Worm (Caenorhabditis elegans): ENCODE measurements around the gene nimk-1.

nimk-1 gene

ce11 chrII:12555579-12555978 is 20.0 kb downstream of the nimk-1 start, which contains the start of gene F49C5.11:
TSS of gene F49C5.11 (plus strand) at chrII:12555879.
- TF ChIP-seq nhr-12 (tag; optimal IDR thresholded peaks at IDR 0.05) (no peak), cnd-1 (tag; optimal IDR thresholded peaks at IDR 0.05) (no peak), unc-120 (tag; optimal IDR thresholded peaks at IDR 0.05; ENCODE audit: poor library complexity, severe bottlenecking) (no peak), tbx-8 (GFP tag; optimal IDR thresholded peaks at IDR 0.05) (no peak), pha-4 (tag; optimal IDR thresholded peaks at IDR 0.05) (no peak), sptf-1 (tag; optimal IDR thresholded peaks at IDR 0.05) (no peak), blmp-1 (tag; optimal IDR thresholded peaks at IDR 0.05) (no peak), ceh-43 (GFP tag; optimal IDR thresholded peaks at IDR 0.05) (no peak), unc-39 (tag; optimal IDR thresholded peaks at IDR 0.05) (no peak), ham-2 (GFP tag; optimal IDR thresholded peaks at IDR 0.05) (no peak), M03D4.4 (tag; optimal IDR thresholded peaks at IDR 0.05) (no peak), lsy-2 (tag; optimal IDR thresholded peaks at IDR 0.05) (no peak), mep-1 (tag; optimal IDR thresholded peaks at IDR 0.05) (no peak), ztf-11 (tag; optimal IDR thresholded peaks at IDR 0.05) (no peak), lin-32 (GFP tag; optimal IDR thresholded peaks at IDR 0.05) (no peak), elt-1 (tag; optimal IDR thresholded peaks at IDR 0.05; ENCODE audit: borderline replicate concordance, insufficient read depth) (no peak), nhr-28 (tag; optimal IDR thresholded peaks at IDR 0.05) (no peak), mls-2 (tag; optimal IDR thresholded peaks at IDR 0.05) (no peak)

- TF ChIP-seq pha-4 (tag; optimal IDR thresholded peaks at IDR 0.05) (no peak), ceh-83 (GFP tag; optimal IDR thresholded peaks at IDR 0.05) (no peak), ces-1 (GFP tag; optimal IDR thresholded peaks at IDR 0.05) (no peak), nhr-76 (tag; optimal IDR thresholded peaks at IDR 0.05) (no peak), unc-62 (GFP tag; optimal IDR thresholded peaks at IDR 0.05) (no peak)
These were observed 24.7 kb downstream of the nimk-1 start, which contains the start of gene F49C5.12 for ce11 chrII:12560210-12560609. TSS of gene F49C5.12 (minus strand) at chrII:12560310.

DNA sequence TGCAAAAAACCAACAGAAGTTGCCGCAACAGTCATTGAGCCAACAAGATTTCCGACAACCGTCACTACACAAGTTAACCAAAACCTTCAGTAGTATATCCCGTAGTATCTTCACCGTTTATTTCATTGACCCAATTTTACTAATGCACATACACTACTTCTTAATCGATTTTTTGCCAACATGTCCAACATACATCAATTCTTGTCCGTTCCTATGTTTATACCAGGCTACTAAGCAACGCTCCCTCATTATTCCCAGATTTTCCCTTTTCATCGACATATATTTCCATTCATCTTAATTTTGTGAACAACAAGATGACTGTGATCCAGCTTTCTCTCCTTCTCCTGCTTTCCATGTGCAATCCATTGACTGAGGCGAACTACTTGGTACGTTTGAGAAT is 30.3 kb downstream of the nimk-1 start, which contains the start of gene F49C5.7:
F49C5.7 (plus strand) TSS at position 301 of the 400 bp plus-strand sequence.
- TF ChIP-seq zip-8 (tag; optimal IDR thresholded peaks at IDR 0.05) (no peak), bed-3 (GFP tag; optimal IDR thresholded peaks at IDR 0.05) (no peak), lin-32 (GFP tag; optimal IDR thresholded peaks at IDR 0.05) (no peak), lsy-2 (tag; optimal IDR thresholded peaks at IDR 0.05) (no peak)

DNA sequence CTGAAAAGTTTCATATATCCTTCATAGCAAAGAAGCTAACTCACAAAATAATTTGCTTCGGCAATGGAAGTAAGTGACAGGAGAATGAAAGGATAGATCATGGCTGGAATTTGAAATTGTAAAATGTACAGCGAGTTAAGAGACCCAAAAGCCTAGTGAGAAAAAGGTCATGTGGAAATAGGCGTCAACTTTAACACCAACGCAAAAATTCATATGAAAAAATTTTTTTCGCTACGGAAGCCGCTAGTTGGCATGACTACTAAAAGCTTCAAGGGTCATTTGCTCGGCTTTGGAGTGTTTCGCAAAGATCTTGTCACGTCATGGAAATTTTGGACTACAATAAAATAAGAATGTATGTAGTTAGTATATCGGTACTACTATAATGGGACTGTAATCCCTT is 35.0 kb downstream of the nimk-1 start, which contains the start of gene Y38E10A.1:
Y38E10A.1 (minus strand) TSS at position 101 of the 400 bp plus-strand sequence.
- no peak for TF ChIP-seq flh-1 (GFP tag; optimal IDR thresholded peaks at IDR 0.05)
- no peak for TF ChIP-seq bed-3 (GFP tag; optimal IDR thresholded peaks at IDR 0.05)
- no peak for TF ChIP-seq cnd-1 (tag; optimal IDR thresholded peaks at IDR 0.05)
- no peak for TF ChIP-seq lin-32 (GFP tag; optimal IDR thresholded peaks at IDR 0.05)
- TF ChIP-seq nhr-76 (tag; optimal IDR thresholded peaks at IDR 0.05), result no peak
- no peak for TF ChIP-seq elt-3 (tag; optimal IDR thresholded peaks at IDR 0.05)
- no peak for TF ChIP-seq blmp-1 (tag; optimal IDR thresholded peaks at IDR 0.05)

ce11 chrII:12572760-12573159 is 37.2 kb downstream of the nimk-1 start, which contains the start of gene Y38E10A.35:
TSS of gene Y38E10A.35 (minus strand) at chrII:12572860.
- no peak for TF ChIP-seq M03D4.4 (tag; optimal IDR thresholded peaks at IDR 0.05)
- TF ChIP-seq tbx-8 (GFP tag; optimal IDR thresholded peaks at IDR 0.05), result no peak
- TF ChIP-seq ceh-39 (tag; optimal IDR thresholded peaks at IDR 0.05), result no peak
- no peak for TF ChIP-seq hlh-1 (tag; optimal IDR thresholded peaks at IDR 0.05)
- no peak for TF ChIP-seq ham-2 (GFP tag; optimal IDR thresholded peaks at IDR 0.05)
- TF ChIP-seq sem-2 (GFP tag; optimal IDR thresholded peaks at IDR 0.05), result no peak

ce11 chrII:12573541-12573940 is 38.0 kb downstream of the nimk-1 start, which contains the start of gene Y38E10A.2:
TSS of gene Y38E10A.2 (minus strand) at chrII:12573641.
- no peak for TF ChIP-seq bed-3 (GFP tag; optimal IDR thresholded peaks at IDR 0.05)
- no peak for TF ChIP-seq sem-2 (GFP tag; optimal IDR thresholded peaks at IDR 0.05)
- TF ChIP-seq sptf-1 (tag; optimal IDR thresholded peaks at IDR 0.05), result no peak
- no peak for TF ChIP-seq lin-32 (GFP tag; optimal IDR thresholded peaks at IDR 0.05)
- TF ChIP-seq elt-1 (tag; optimal IDR thresholded peaks at IDR 0.05; ENCODE audit: borderline replicate concordance, insufficient read depth), result no peak
- TF ChIP-seq elt-3 (tag; optimal IDR thresholded peaks at IDR 0.05), result no peak
- TF ChIP-seq M03D4.4 (tag; optimal IDR thresholded peaks at IDR 0.05), result no peak
- TF ChIP-seq lin-13 (tag; optimal IDR thresholded peaks at IDR 0.05), result no peak
- TF ChIP-seq nhr-2 (tag; optimal IDR thresholded peaks at IDR 0.05), result no peak
- no peak for TF ChIP-seq pha-4 (tag; optimal IDR thresholded peaks at IDR 0.05)
